Worm (Caenorhabditis elegans) whole organism, late embryonic: ENCODE data around the gene F10E7.11.

ENCODE experiments used
- ceh-14 ChIP-seq: sonication (generic microtip); optimal IDR thresholded peaks from 2 replicates; lab custom pipeline; 2016; ENCODE audit warnings: missing genotype, missing genetic modification characterization, missing compliant biosample characterization
- ceh-9 ChIP-seq: sonication (generic microtip); optimal IDR thresholded peaks from 2 replicates; lab custom pipeline; 2016; ENCODE audit warnings: mild to moderate bottlenecking, missing genetic modification characterization, inconsistent platforms, missing compliant biosample characterization
- tbx-7 ChIP-seq: sonication (generic microtip); optimal IDR thresholded peaks from 2 replicates; lab custom pipeline; 2016; ENCODE audit warnings: missing genotype, missing genetic modification characterization, missing compliant biosample characterization

ce11 chrII:7131871-7132693, 9.4 kb upstream of the F10E7.11 start, which contains the start of the genes T07F8.4 and gld-3:
- TF ChIP-seq ceh-9 (tag; lab: Kevin White, UChicago) (no peak), tbx-7 (tag; lab: Kevin White, UChicago) (no peak), ceh-14 (no peak)
